Fruit fly (Drosophila melanogaster): ENCODE data around the gene eIF5B.

Gene eIF5B

DNA sequence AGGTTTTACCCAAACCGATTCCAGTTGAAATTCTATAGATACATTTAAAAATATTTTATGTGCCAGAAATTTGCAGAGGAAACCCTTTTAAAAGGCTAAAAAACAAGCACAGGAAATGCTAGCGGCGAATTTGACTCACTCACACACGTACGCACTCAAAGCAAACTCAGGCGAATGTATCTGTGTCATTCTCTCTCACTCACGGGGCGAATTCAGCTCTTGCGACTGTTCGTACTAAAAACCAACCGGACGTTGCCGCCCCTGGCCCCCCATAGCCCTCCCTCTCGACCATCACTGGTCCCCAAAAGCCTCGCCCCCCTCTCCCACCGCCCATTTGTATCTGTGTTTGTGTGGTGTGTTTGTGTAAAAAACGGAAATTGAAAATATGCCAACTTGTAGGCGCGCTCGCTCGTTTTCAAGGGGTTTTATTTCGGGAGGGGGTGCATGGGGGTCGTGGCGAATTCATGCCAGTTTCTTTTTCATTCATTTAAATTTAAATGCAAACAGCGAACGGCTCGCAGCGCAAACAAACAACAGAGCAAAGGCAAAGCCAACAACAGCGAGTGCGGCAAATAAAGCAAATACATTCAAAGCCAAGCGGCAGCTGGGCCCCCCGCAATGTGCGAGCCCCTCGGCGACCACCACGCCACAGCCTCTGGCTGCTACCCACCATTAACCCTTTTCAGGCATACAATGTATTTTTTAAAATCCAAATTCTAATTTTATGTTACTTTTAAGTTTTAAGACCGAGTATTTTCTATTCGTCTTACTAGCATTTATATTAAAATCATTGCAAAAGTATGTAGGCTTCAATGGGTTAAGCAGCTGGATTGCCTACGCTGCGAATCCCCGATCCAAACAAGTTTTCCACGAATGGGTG is 42.3 kb downstream of the eIF5B start (continued):
- TF ChIP-seq CG14860 (GFP tag; IDR thresholded peaks at IDR 0.05; ENCODE audit: partially characterized antibody), result no peak
- TF ChIP-seq D19A (tag; optimal IDR thresholded peaks at IDR 0.05), result peak; percentile 40
- TF ChIP-seq Gug (GFP tag; IDR thresholded peaks at IDR 0.05), result peak; percentile 65; the same call in 3 of the 4 replicates
- peak; percentile 63 for TF ChIP-seq grau (tag; optimal IDR thresholded peaks at IDR 0.05)
- TF ChIP-seq ci (GFP tag; IDR thresholded peaks at IDR 0.05), result peak; percentile 85
- peak; percentile 99 for TF ChIP-seq Drgx (GFP tag; IDR thresholded peaks at IDR 0.05)
- TF ChIP-seq CG32767 (GFP tag; IDR thresholded peaks at IDR 0.05), result peak; percentile 59
- TF ChIP-seq NC2β (GFP tag; optimal IDR thresholded peaks at IDR 0.05), result no peak
- no peak for TF ChIP-seq CG7745 (tag; optimal IDR thresholded peaks at IDR 0.05)
- TF ChIP-seq CG11085 (GFP tag; IDR thresholded peaks at IDR 0.05), result peak; percentile 71
- peak; percentile 61; the same call in 1 of the 3 replicates for TF ChIP-seq CG11093 (GFP tag; IDR thresholded peaks at IDR 0.05)
- 0 out of 3 replicates have a peak, but pooled peaks have one; percentile 13 for TF ChIP-seq HLH4C (GFP tag; IDR thresholded peaks at IDR 0.05; ENCODE audit: partially characterized antibody)
- TF ChIP-seq kni (GFP tag; optimal IDR thresholded peaks at IDR 0.05), result peak; percentile 94
- TF ChIP-seq dysf (GFP tag; IDR thresholded peaks at IDR 0.05), result peak; percentile 86; the same call in 2 of the 3 replicates
- peak; percentile 36 for TF ChIP-seq fd3F (GFP tag; optimal IDR thresholded peaks at IDR 0.05)
- peak; percentile 50 for TF ChIP-seq CG13424 (tag; optimal IDR thresholded peaks at IDR 0.05)
- TF ChIP-seq Bgb (GFP tag; IDR thresholded peaks at IDR 0.05; ENCODE audit: partially characterized antibody), result peak; percentile 55
- TF ChIP-seq Hand (GFP tag; optimal IDR thresholded peaks at IDR 0.05), result no peak
- TF ChIP-seq CG14667 (GFP tag; IDR thresholded peaks at IDR 0.05), result peak; percentile 74; the same call in 1 of the 2 replicates
- peak; percentile 62 for TF ChIP-seq E2f2 (GFP tag; IDR thresholded peaks at IDR 0.05)
- peak; percentile 72 for TF ChIP-seq CG5180 (GFP tag; optimal IDR thresholded peaks at IDR 0.05)
- peak; percentile 63 for TF ChIP-seq Ssrp (tag; optimal IDR thresholded peaks at IDR 0.05)
- TF ChIP-seq Fer1 (GFP tag; optimal IDR thresholded peaks at IDR 0.05), result peak; percentile 82
- TF ChIP-seq zf30C (GFP tag; optimal IDR thresholded peaks at IDR 0.05), result no peak
- peak; percentile 77 for TF ChIP-seq BtbVII (GFP tag; optimal IDR thresholded peaks at IDR 0.05)
- TF ChIP-seq luna (GFP tag; optimal IDR thresholded peaks at IDR 0.05), result peak; percentile 5
- TF ChIP-seq fu2 (GFP tag; optimal IDR thresholded peaks at IDR 0.05), result peak; percentile 50
- TF ChIP-seq Camta (GFP tag; optimal IDR thresholded peaks at IDR 0.05), result peak; percentile 13
- TF ChIP-seq Sin3A (optimal IDR thresholded peaks at IDR 0.05), result no peak
- TF ChIP-seq klu (GFP tag; IDR thresholded peaks at IDR 0.05), result peak; percentile 63
- TF ChIP-seq CG10462 (GFP tag; optimal IDR thresholded peaks at IDR 0.05), result peak; percentile 2
- peak; percentile 76; the same call in 2 of the 3 replicates for TF ChIP-seq Mrtf (GFP tag; IDR thresholded peaks at IDR 0.05)
- no peak for TF ChIP-seq CG8388 (GFP tag; optimal IDR thresholded peaks at IDR 0.05)
- peak; percentile 70 for TF ChIP-seq scrt (GFP tag; optimal IDR thresholded peaks at IDR 0.05)
- no peak for TF ChIP-seq BEAF-32 (GFP tag; optimal IDR thresholded peaks at IDR 0.05)
- TF ChIP-seq lov (optimal IDR thresholded peaks at IDR 0.05), result no peak
- peak; percentile 66; the same call in 1 of the 3 replicates for TF ChIP-seq lov (GFP tag; IDR thresholded peaks at IDR 0.05)
- TF ChIP-seq Ets65A (GFP tag), result peak; percentile 93
- peak; percentile 26 for TF ChIP-seq CG10979 (tag; optimal IDR thresholded peaks at IDR 0.05)
- peak; percentile 78 for TF ChIP-seq Taf1 (GFP tag; IDR thresholded peaks at IDR 0.05)
- peak; percentile 36 for TF ChIP-seq Hr3 (GFP tag; optimal IDR thresholded peaks at IDR 0.05)
- peak; percentile 84 for TF ChIP-seq CG17359 (tag; optimal IDR thresholded peaks at IDR 0.05)
- peak; percentile 42 for TF ChIP-seq pnt (GFP tag; optimal IDR thresholded peaks at IDR 0.05)
- no peak for TF ChIP-seq Kr (GFP tag; optimal IDR thresholded peaks at IDR 0.05)
- peak; percentile 70 for TF ChIP-seq HLH54F (GFP tag; optimal IDR thresholded peaks at IDR 0.05)
- TF ChIP-seq CG16815 (GFP tag; optimal IDR thresholded peaks at IDR 0.05), result peak; percentile 48
- peak; percentile 76 for TF ChIP-seq sqz (GFP tag; optimal IDR thresholded peaks at IDR 0.05)
- TF ChIP-seq Rx (GFP tag; IDR thresholded peaks at IDR 0.05), result peak; percentile 75
- TF ChIP-seq pb (GFP tag; optimal IDR thresholded peaks at IDR 0.05), result peak; percentile 45
